Worm (Caenorhabditis elegans) whole organism, L2 larva: Measurements from ENCODE around the gene srh-304.
"Not testable (repeated sequence)": the region's sequence is repeated elsewhere in the genome, so short reads cannot be mapped to it uniquely, and the experiment has no call there.

Experiments used
- blmp-1 ChIP-seq: sonication (generic microtip); optimal IDR thresholded peaks from 2 replicates; lab custom pipeline; 2017; ENCODE audit warnings: missing genetic modification characterization, mild to moderate bottlenecking, missing compliant biosample characterization, antibody characterized with exemption, moderate library complexity; ENCODE audit not compliant: insufficient read depth
- ceh-82 ChIP-seq: fragments of 150-350 bp; optimal IDR thresholded peaks from 2 replicates; lab custom pipeline; 2014; ENCODE audit warnings: missing biosample characterization, missing genetic modification characterization
- lin-39 ChIP-seq: fragments of 150-350 bp; optimal IDR thresholded peaks from 2 replicates; lab custom pipeline; 2014; ENCODE audit warnings: missing biosample characterization, missing genetic modification reagents, missing genetic modification characterization

- not testable (repeated sequence) for TF ChIP-seq ceh-82, lin-39, blmp-1 (tag; lab: Kevin White, UChicago)
These were observed 36.9 kb downstream of the srh-304 start, which contains the start of gene Y59A8A.8 for ce11 chrV:17865309-17865708.
